Fruit fly (Drosophila melanogaster) whole organism, wandering third instar larva: Measurements from ENCODE around the gene CG4968.

Experiments used
- Hnf4 ChIP-seq: fragments of 200-800 bp; sonication (Bioruptor generic); optimal IDR thresholded peaks from 2 replicates; lab custom pipeline; 2016; ENCODE audit warnings: missing biosample characterization, mild to moderate bottlenecking, missing genetic modification characterization
- Hr78 ChIP-seq: fragments of >200 bp; optimal IDR thresholded peaks from 2 replicates; lab custom pipeline; 2017; ENCODE audit warnings: missing biosample characterization, missing genetic modification characterization
- Mio ChIP-seq: sonication (Bioruptor generic); optimal IDR thresholded peaks from 2 replicates; lab custom pipeline; 2016; ENCODE audit warnings: missing biosample characterization, missing genetic modification characterization
- Myc ChIP-seq: fragments of >200 bp; optimal IDR thresholded peaks from 2 replicates; lab custom pipeline; 2017
- Rel ChIP-seq, 2 experiments: fragments of 200-800 bp; sonication (Bioruptor generic) in 1 of 2; optimal IDR thresholded peaks; 2 replicates in 1 of 2; 3 replicates in 1 of 2; lab custom pipeline; 2016 to 2019; ENCODE audit warnings: mild to moderate bottlenecking in 2 of 2, missing biosample characterization in 2 of 2, missing genetic modification characterization in 2 of 2, moderate library complexity in 1 of 2
- fru ChIP-seq: fragments of 200-800 bp; sonication (Bioruptor generic); optimal IDR thresholded peaks from 3 replicates; lab custom pipeline; 2016; ENCODE audit warnings: missing biosample characterization, mild to moderate bottlenecking, missing genetic modification characterization
- lola ChIP-seq: fragments of >200 bp; optimal IDR thresholded peaks from 2 replicates; lab custom pipeline; 2017; ENCODE audit warnings: missing biosample characterization, missing genetic modification characterization
- psq ChIP-seq: fragments of 200-800 bp; sonication (Bioruptor generic); optimal IDR thresholded peaks from 3 replicates; lab custom pipeline; 2017; ENCODE audit warnings: missing biosample characterization, mild to moderate bottlenecking, missing genetic modification characterization, moderate library complexity
- usp ChIP-seq: fragments of >200 bp; optimal IDR thresholded peaks from 2 replicates; lab custom pipeline; 2017; ENCODE audit warnings: missing biosample characterization, missing genetic modification characterization

DNA sequence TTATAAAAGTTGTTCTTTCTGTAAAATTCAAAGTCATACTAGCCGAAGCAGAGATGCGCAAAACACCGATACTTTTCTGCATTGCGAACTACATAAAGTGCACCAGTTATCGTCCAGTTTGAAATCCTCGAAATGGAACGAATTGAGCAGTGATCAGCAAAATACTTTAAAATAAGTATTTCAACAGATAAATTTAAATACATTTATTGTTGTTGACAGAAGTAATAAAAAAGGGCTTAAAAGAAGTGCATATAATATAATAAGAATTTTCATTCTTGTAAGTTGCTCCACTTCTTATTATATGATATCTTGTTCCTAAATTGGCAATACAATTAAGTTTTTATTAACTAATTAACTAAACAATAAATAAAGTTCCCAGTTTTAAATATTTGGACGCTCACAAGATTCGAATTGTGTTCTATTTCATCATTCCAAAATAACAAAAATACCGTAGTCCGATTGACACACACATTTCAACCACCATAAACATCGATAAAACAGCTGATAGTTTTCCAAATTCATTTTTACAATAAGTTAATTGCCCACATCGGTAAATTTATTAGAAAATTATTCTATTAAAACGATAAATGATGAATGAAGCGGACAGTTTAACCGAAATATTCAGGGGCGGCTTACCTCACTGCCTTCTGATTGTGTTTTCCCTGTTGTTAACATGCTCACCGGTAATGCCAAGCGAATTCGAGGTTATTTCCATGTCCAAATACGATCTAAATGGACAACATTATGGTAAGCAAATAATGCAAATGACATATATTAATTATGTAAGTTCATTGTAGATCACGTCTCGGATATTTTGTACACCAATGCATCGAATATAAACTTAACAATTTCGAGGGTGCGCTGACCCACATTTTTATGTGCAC, 7.8 kb downstream of the CG4968 start, which contains the start of the genes Usp14 and CG4972:
- TF ChIP-seq usp (GFP tag; lab: Kevin White, UChicago) (no peak), Hnf4 (GFP tag; lab: Kevin White, UChicago) (no peak), Mio (GFP tag; lab: Kevin White, UChicago) (no peak), fru (no peak), psq (GFP tag; lab: Kevin White, UChicago) (no peak), lola (GFP tag; lab: Kevin White, UChicago) (no peak), Hr78 (GFP tag; lab: Kevin White, UChicago) (no peak), Myc (lab: Kevin White, UChicago) (no peak), Rel (GFP tag; optimal IDR thresholded peaks at IDR 0.05; lab: Kevin White, UChicago) (no peak), Rel (tag; optimal IDR thresholded peaks at IDR 0.05; lab: Kevin White, UChicago) (no peak)
